Worm (Caenorhabditis elegans): ENCODE results near the gene grd-16.

grd-16 gene

ce11 chrIV:2507824-2508223, 31.3 kb downstream of the grd-16 start, which contains the start of gene Y69A2AR.22:
Y69A2AR.22 (minus strand) TSS chrIV:2507924.
- TF ChIP-seq madf-10 (tag; optimal IDR thresholded peaks at IDR 0.05): no peak

DNA sequence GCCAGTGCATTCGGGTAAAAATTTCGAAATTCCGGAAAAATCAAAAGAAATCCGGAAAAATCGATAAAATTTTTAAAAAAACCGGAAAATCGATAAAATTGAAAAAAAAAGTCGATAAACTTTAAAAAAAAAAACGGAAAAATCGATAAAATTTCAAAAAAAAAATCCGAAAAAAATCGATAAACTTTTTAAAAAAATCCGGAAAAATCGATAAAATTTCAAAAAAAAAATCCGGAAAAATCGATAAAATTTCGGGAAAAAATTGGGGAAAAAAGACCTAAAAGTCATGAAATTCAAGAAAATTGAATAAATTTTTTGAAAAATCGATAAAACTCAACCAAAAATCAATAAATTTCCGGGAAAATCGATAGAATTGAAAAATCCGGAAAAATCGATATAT, 50.4 kb downstream of the grd-16 start:
- no peak for TF ChIP-seq mxl-1 (tag; optimal IDR thresholded peaks at IDR 0.05)
- no peak for TF ChIP-seq lsl-1 (GFP tag; optimal IDR thresholded peaks at IDR 0.05)
- no peak for TF ChIP-seq Y53G8AR.9 (GFP tag; conservative IDR thresholded peaks at IDR 0.05)
- TF ChIP-seq F49E8.2 (tag; optimal IDR thresholded peaks at IDR 0.05; ENCODE audit: insufficient read depth): no peak
- TF ChIP-seq F57C9.4 (tag; optimal IDR thresholded peaks at IDR 0.05): no peak
- no peak for TF ChIP-seq efl-1 (GFP tag; optimal IDR thresholded peaks at IDR 0.05)
- TF ChIP-seq ztf-3 (GFP tag; optimal IDR thresholded peaks at IDR 0.05): no peak
- no peak for TF ChIP-seq F22D6.2 (tag; optimal IDR thresholded peaks at IDR 0.05)
- no peak for TF ChIP-seq rpc-1 (optimal IDR thresholded peaks at IDR 0.05)
- no peak for TF ChIP-seq rpc-1 (tag; optimal IDR thresholded peaks at IDR 0.05)
- TF ChIP-seq ztf-28 (GFP tag; IDR thresholded peaks at IDR 0.05): no peak
- TF ChIP-seq F39B2.1 (GFP tag; IDR thresholded peaks at IDR 0.05): no peak
- no peak for TF ChIP-seq B0336.3 (GFP tag; IDR thresholded peaks at IDR 0.05)
- no peak for TF ChIP-seq dpl-1 (GFP tag; optimal IDR thresholded peaks at IDR 0.05)
- no peak for TF ChIP-seq mcd-1 (GFP tag; IDR thresholded peaks at IDR 0.05)
- no peak for TF ChIP-seq ceh-27 (GFP tag; optimal IDR thresholded peaks at IDR 0.05)
- no peak for TF ChIP-seq snpc-3.4 (tag; optimal IDR thresholded peaks at IDR 0.05)

DNA sequence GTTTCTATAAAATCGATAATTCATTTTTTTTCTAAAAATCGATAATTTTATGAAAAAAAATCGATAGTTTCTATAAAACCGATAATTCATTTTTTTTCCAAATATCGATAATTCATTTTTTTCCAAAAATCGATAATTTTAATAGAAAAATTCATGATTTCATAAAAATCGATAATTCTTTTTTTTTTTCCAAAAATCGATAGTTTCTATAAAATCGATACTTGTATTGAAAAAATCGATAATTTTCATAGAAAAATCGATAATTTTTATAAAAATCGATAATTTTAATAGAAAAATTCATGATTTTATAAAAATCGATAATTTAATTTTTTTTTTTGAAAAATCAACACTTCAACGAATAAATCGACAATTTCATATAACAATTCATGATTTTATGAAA, 52.8 kb downstream of the grd-16 start:
- TF ChIP-seq Y53G8AR.9 (GFP tag; conservative IDR thresholded peaks at IDR 0.05) (no peak), F23B12.7 (tag; optimal IDR thresholded peaks at IDR 0.05; ENCODE audit: insufficient read depth) (no peak), Y79H2A.3 (GFP tag; conservative IDR thresholded peaks at IDR 0.05) (no peak), him-1 (tag; optimal IDR thresholded peaks at IDR 0.05) (no peak), nhr-179 (tag; optimal IDR thresholded peaks at IDR 0.05) (no peak), ztf-3 (GFP tag; optimal IDR thresholded peaks at IDR 0.05) (no peak), athp-1 (tag; optimal IDR thresholded peaks at IDR 0.05) (no peak), ceh-100 (GFP tag; IDR thresholded peaks at IDR 0.05) (no peak), Y56A3A.18 (GFP tag; IDR thresholded peaks at IDR 0.05) (no peak), tbx-9 (tag; optimal IDR thresholded peaks at IDR 0.05; ENCODE audit: borderline replicate concordance) (no peak), ceh-58 (GFP tag; IDR thresholded peaks at IDR 0.05) (no peak), snpc-3.4 (tag; optimal IDR thresholded peaks at IDR 0.05) (no peak)

Measured in whole organism, young adult.